Worm (Caenorhabditis elegans) whole organism, early embryonic: ENCODE data around the gene ZK1236.5.

Source experiments
- F13C5.2 ChIP-seq: sonication (generic microtip); optimal IDR thresholded peaks from 2 replicates; lab custom pipeline; 2017; ENCODE audit warnings: mild to moderate bottlenecking, missing genetic modification characterization, inconsistent platforms, missing compliant biosample characterization
- ama-1 ChIP-seq: fragments of 150-350 bp; optimal IDR thresholded peaks from 2 replicates; lab custom pipeline; 2014
- ets-7 ChIP-seq: sonication (generic microtip); optimal IDR thresholded peaks from 2 replicates; lab custom pipeline; 2016; ENCODE audit warnings: missing genotype, missing genetic modification characterization, missing compliant biosample characterization
- flt-1 ChIP-seq: fragments of 200-800 bp; sonication (Bioruptor generic); IDR thresholded peaks from 2 replicates; pipeline ENCODE4 v1.3.6; 2022; ENCODE audit warnings: missing genetic modification characterization, missing compliant biosample characterization
- hmbx-1 ChIP-seq: sonication (generic microtip); optimal IDR thresholded peaks from 2 replicates; lab custom pipeline; 2016; ENCODE audit warnings: mild to moderate bottlenecking, missing genetic modification characterization, missing compliant biosample characterization
- hmg-4 ChIP-seq: fragments of 200-800 bp; sonication (Bioruptor generic); optimal IDR thresholded peaks from 2 replicates; lab custom pipeline; 2018; ENCODE audit warnings: mild to moderate bottlenecking, missing genetic modification characterization, missing compliant biosample characterization
- hnd-1 ChIP-seq: sonication (generic microtip); optimal IDR thresholded peaks from 2 replicates; lab custom pipeline; 2016; ENCODE audit warnings: missing genetic modification characterization, missing compliant biosample characterization
- tbx-11 ChIP-seq: fragments of 200-800 bp; sonication (Bioruptor generic); IDR thresholded peaks from 2 replicates; pipeline ENCODE4 v1.3.6; 2022; ENCODE audit warnings: missing genetic modification characterization, missing compliant biosample characterization
- tra-4 ChIP-seq: sonication (generic microtip); optimal IDR thresholded peaks from 2 replicates; lab custom pipeline; 2017; ENCODE audit warnings: missing genetic modification characterization, missing compliant biosample characterization

ce11 chrIII:8416871-8417191 is 15.2 kb downstream of the ZK1236.5 start:
- TF ChIP-seq flt-1 (no peak), tbx-11 (GFP tag; lab: Robert Waterston, UW) (no peak), ama-1 (no peak), hnd-1 (no peak), ets-7 (tag; lab: Kevin White, UChicago) (no peak), hmg-4 (no peak), tra-4 (tag; lab: Kevin White, UChicago) (no peak), hmbx-1 (tag; lab: Kevin White, UChicago) (no peak), F13C5.2 (tag; lab: Kevin White, UChicago) (no peak)
